Fruit fly (Drosophila melanogaster) whole organism, embryonic: ENCODE measurements around the gene Obp73a.

Source experiments
- Abd-B ChIP-seq: fragments of 200-800 bp; sonication (Bioruptor generic); optimal IDR thresholded peaks from 2 replicates; lab custom pipeline; 2018; ENCODE audit warnings: missing biosample characterization, mild to moderate bottlenecking, missing genetic modification characterization, moderate library complexity
- Blimp-1 ChIP-seq: fragments of 200-800 bp; sonication (Bioruptor generic); optimal IDR thresholded peaks from 3 replicates; lab custom pipeline; 2018; ENCODE audit warnings: missing biosample characterization, missing genetic modification characterization, mild to moderate bottlenecking, moderate library complexity, missing genetic modification reagents
- CG10543 ChIP-seq: fragments of 200-800 bp; sonication (Bioruptor generic); optimal IDR thresholded peaks from 3 replicates; lab custom pipeline; 2017; ENCODE audit warnings: missing biosample characterization, mild to moderate bottlenecking, missing genetic modification characterization, moderate library complexity
- CG10979 ChIP-seq: fragments of 200-800 bp; sonication (Bioruptor generic); optimal IDR thresholded peaks from 2 replicates; lab custom pipeline; 2018; ENCODE audit warnings: missing biosample characterization, mild to moderate bottlenecking, missing genetic modification characterization, moderate library complexity
- CG12299 ChIP-seq: fragments of 200-800 bp; sonication (Bioruptor generic); optimal IDR thresholded peaks from 2 replicates; lab custom pipeline; 2018; ENCODE audit warnings: missing biosample characterization, mild to moderate bottlenecking, missing genetic modification characterization
- CG14441 ChIP-seq: fragments of 200-800 bp; sonication (Bioruptor generic); IDR thresholded peaks from 2 replicates; pipeline ENCODE4 v1.3.6; 2022; ENCODE audit warnings: missing biosample characterization, missing genetic modification characterization
- CG15479 ChIP-seq: fragments of 200-800 bp; sonication (Bioruptor generic); optimal IDR thresholded peaks from 3 replicates; lab custom pipeline; 2019; ENCODE audit warnings: missing biosample characterization, mild to moderate bottlenecking, missing genetic modification characterization, moderate library complexity
- CG17829 ChIP-seq: fragments of 200-800 bp; optimal IDR thresholded peaks from 2 replicates; lab custom pipeline; 2019; ENCODE audit warnings: missing biosample characterization, mild to moderate bottlenecking, missing genetic modification characterization, moderate library complexity
- CG2120 ChIP-seq: fragments of 200-800 bp; sonication (Bioruptor generic); optimal IDR thresholded peaks from 3 replicates; lab custom pipeline; 2016; ENCODE audit warnings: missing biosample characterization, missing genetic modification characterization
- CG2199 ChIP-seq: fragments of 200-800 bp; sonication (Bioruptor generic); IDR thresholded peaks from 3 replicates; pipeline ENCODE4 v1.3.6; 2022; ENCODE audit warnings: missing biosample characterization, missing genetic modification characterization
- CG31388 ChIP-seq: fragments of 200-800 bp; sonication (Bioruptor generic); optimal IDR thresholded peaks from 2 replicates; lab custom pipeline; 2016; ENCODE audit warnings: missing biosample characterization, missing genetic modification characterization
- CG3995 ChIP-seq: fragments of 200-800 bp; sonication (Bioruptor generic); optimal IDR thresholded peaks from 3 replicates; lab custom pipeline; 2016; ENCODE audit warnings: missing biosample characterization, missing genetic modification characterization
- CG6254 ChIP-seq: fragments of 200-800 bp; sonication (Bioruptor generic); optimal IDR thresholded peaks from 3 replicates; lab custom pipeline; 2017; ENCODE audit warnings: mild to moderate bottlenecking, missing biosample characterization, missing genetic modification reagents, missing genetic modification characterization
- CG7839 ChIP-seq: fragments of 200-800 bp; sonication (Bioruptor generic); optimal IDR thresholded peaks from 3 replicates; lab custom pipeline; 2018; ENCODE audit warnings: missing biosample characterization, mild to moderate bottlenecking, missing genetic modification characterization, moderate library complexity
- CG8944 ChIP-seq: fragments of 200-800 bp; sonication (Bioruptor generic); optimal IDR thresholded peaks from 3 replicates; lab custom pipeline; 2016; ENCODE audit warnings: missing biosample characterization, missing genetic modification characterization
- CG9876 ChIP-seq: fragments of 200-800 bp; sonication (Bioruptor generic); optimal IDR thresholded peaks from 2 replicates; lab custom pipeline; 2016; ENCODE audit warnings: missing biosample characterization, missing genetic modification characterization
- CHES-1-like ChIP-seq: fragments of 200-800 bp; sonication (Bioruptor generic); optimal IDR thresholded peaks from 2 replicates; lab custom pipeline; 2016; ENCODE audit warnings: missing biosample characterization, missing genetic modification characterization
- CTCF ChIP-seq: fragments of 200-800 bp; sonication (Bioruptor generic); optimal IDR thresholded peaks from 2 replicates; lab custom pipeline; 2017; ENCODE audit warnings: missing biosample characterization, mild to moderate bottlenecking, missing genetic modification characterization, moderate library complexity
- Dp ChIP-seq: fragments of 200-800 bp; sonication (Bioruptor generic); optimal IDR thresholded peaks from 2 replicates; lab custom pipeline; 2018; ENCODE audit warnings: missing biosample characterization, mild to moderate bottlenecking, missing genetic modification characterization, moderate library complexity
- Gsc ChIP-seq: fragments of 200-800 bp; sonication (Bioruptor generic); IDR thresholded peaks from 2 replicates; pipeline ENCODE4 v1.3.6; 2022; ENCODE audit warnings: missing biosample characterization, missing genetic modification characterization
- HHEX ChIP-seq: fragments of 200-800 bp; sonication (Bioruptor generic); optimal IDR thresholded peaks from 3 replicates; lab custom pipeline; 2017; ENCODE audit warnings: missing biosample characterization, mild to moderate bottlenecking, missing genetic modification characterization, missing genetic modification reagents
- MBD-R2 ChIP-seq: fragments of 200-800 bp; sonication (Bioruptor generic); IDR thresholded peaks from 2 replicates; pipeline ENCODE4 v1.3.6; 2022; ENCODE audit warnings: missing biosample characterization, missing genetic modification characterization
- MESR4 ChIP-seq: fragments of 200-800 bp; sonication (Bioruptor generic); optimal IDR thresholded peaks from 2 replicates; lab custom pipeline; 2018; ENCODE audit warnings: missing biosample characterization, mild to moderate bottlenecking, missing genetic modification characterization, moderate library complexity
- Med ChIP-seq: fragments of 200-800 bp; sonication (Bioruptor generic); peaks from one replicate; lab custom pipeline; 2016; ENCODE audit warnings: missing biosample characterization, missing genetic modification characterization, mild to moderate bottlenecking, inconsistent platforms, moderate library complexity
- Sox102F ChIP-seq: fragments of 200-800 bp; sonication (Bioruptor generic); optimal IDR thresholded peaks from 2 replicates; lab custom pipeline; 2018; ENCODE audit warnings: missing biosample characterization, mild to moderate bottlenecking, missing genetic modification characterization, moderate library complexity
- Vsx1 ChIP-seq: fragments of 200-800 bp; sonication (Bioruptor generic); optimal IDR thresholded peaks from 2 replicates; lab custom pipeline; 2017; ENCODE audit warnings: missing biosample characterization, mild to moderate bottlenecking, missing genetic modification characterization, missing genetic modification reagents
- Xrp1 ChIP-seq: fragments of 200-800 bp; sonication (Bioruptor generic); IDR thresholded peaks from 2 replicates; pipeline ENCODE4 v1.3.6; 2022; ENCODE audit warnings: missing biosample characterization, missing genetic modification characterization
- chinmo ChIP-seq: fragments of 200-800 bp; sonication (Bioruptor generic); IDR thresholded peaks from 4 replicates; pipeline ENCODE4 v1.3.6; 2022; ENCODE audit warnings: missing biosample characterization, missing genetic modification characterization; ENCODE audit not compliant: partially characterized antibody
- ci ChIP-seq: fragments of 200-800 bp; sonication (Bioruptor generic); IDR thresholded peaks from 3 replicates; pipeline ENCODE4 v1.3.6; 2022; ENCODE audit warnings: missing biosample characterization, missing genetic modification characterization
- da ChIP-seq: fragments of 200-800 bp; sonication (Bioruptor generic); optimal IDR thresholded peaks from 2 replicates; lab custom pipeline; 2016; ENCODE audit warnings: missing biosample characterization, missing genetic modification characterization
- dan ChIP-seq: fragments of 200-800 bp; sonication (Bioruptor generic); IDR thresholded peaks from 2 replicates; pipeline ENCODE4 v1.3.6; 2022; ENCODE audit warnings: missing biosample characterization, missing genetic modification characterization
- esg ChIP-seq: fragments of 200-800 bp; sonication (Bioruptor generic); conservative IDR thresholded peaks from 2 replicates; pipeline ENCODE4 v1.3.6; 2022; ENCODE audit warnings: missing biosample characterization, missing genetic modification characterization
- fru ChIP-seq: fragments of >200 bp; optimal IDR thresholded peaks from 2 replicates; lab custom pipeline; 2017
- gro ChIP-seq: fragments of 200-800 bp; sonication (Bioruptor generic); optimal IDR thresholded peaks from 2 replicates; lab custom pipeline; 2016; ENCODE audit warnings: missing biosample characterization, missing genetic modification characterization
- ham ChIP-seq: fragments of 200-800 bp; sonication (Bioruptor generic); IDR thresholded peaks from 2 replicates; pipeline ENCODE4 v1.3.6; 2022; ENCODE audit warnings: missing biosample characterization, missing genetic modification characterization
- insv ChIP-seq, 2 experiments: fragments of 200-800 bp; sonication (Bioruptor generic); optimal IDR thresholded peaks; 3 replicates each; lab custom pipeline; 2016 to 2018; ENCODE audit warnings: missing biosample characterization in 2 of 2, missing genetic modification characterization in 2 of 2
- lab ChIP-seq: fragments of 200-800 bp; sonication (Bioruptor generic); optimal IDR thresholded peaks from 3 replicates; lab custom pipeline; 2017; ENCODE audit warnings: missing biosample characterization, missing genetic modification characterization, mild to moderate bottlenecking, moderate library complexity, missing genetic modification reagents
- lbe ChIP-seq: fragments of 200-800 bp; sonication (Bioruptor generic); optimal IDR thresholded peaks from 2 replicates; lab custom pipeline; 2016; ENCODE audit warnings: missing biosample characterization, mild to moderate bottlenecking, missing genetic modification characterization
- maf-S ChIP-seq: fragments of 200-800 bp; sonication (Bioruptor generic); optimal IDR thresholded peaks from 2 replicates; lab custom pipeline; 2016; ENCODE audit warnings: missing biosample characterization, missing genetic modification characterization
- pan ChIP-seq, 4 experiments: fragments of >200 bp in 3 of 4; fragments of 200-800 bp in 1 of 4; sonication (Bioruptor generic) in 1 of 4; optimal IDR thresholded peaks in 3 of 4; IDR thresholded peaks in 1 of 4; 2 replicates each; pipeline versions ENCODE4 v1.3.6 to Lab custom; 2017 to 2022; ENCODE audit warnings: missing biosample characterization in 2 of 4, missing genetic modification characterization in 2 of 4, mixed read lengths in 1 of 4
- prd ChIP-seq, 3 experiments: fragments of >200 bp in 2 of 3; fragments of 200-800 bp in 1 of 3; sonication (Bioruptor generic) in 1 of 3; optimal IDR thresholded peaks in 2 of 3; IDR thresholded peaks in 1 of 3; 2 replicates in 2 of 3; 3 replicates in 1 of 3; pipeline versions ENCODE4 v1.3.6 to Lab custom; 2017 to 2022; ENCODE audit warnings: missing biosample characterization in 1 of 3, missing genetic modification characterization in 1 of 3
- run ChIP-seq: fragments of 200-800 bp; sonication (Bioruptor generic); optimal IDR thresholded peaks from 3 replicates; lab custom pipeline; 2018; ENCODE audit warnings: missing biosample characterization, mild to moderate bottlenecking, missing genetic modification characterization
- sens ChIP-seq: fragments of 200-800 bp; sonication (Bioruptor generic); peaks from one replicate; lab custom pipeline; 2016; ENCODE audit warnings: missing biosample characterization, missing genetic modification characterization
- sr ChIP-seq: fragments of 200-800 bp; sonication (Bioruptor generic); IDR thresholded peaks from 3 replicates; pipeline ENCODE4 v1.3.6; 2022; ENCODE audit warnings: missing biosample characterization, missing genetic modification characterization
- tna ChIP-seq: fragments of 200-800 bp; sonication (Bioruptor generic); IDR thresholded peaks from 2 replicates; pipeline ENCODE4 v1.3.6; 2022; ENCODE audit warnings: missing biosample characterization, missing genetic modification characterization; ENCODE audit not compliant: partially characterized antibody
- toy ChIP-seq: fragments of 200-800 bp; sonication (Bioruptor generic); IDR thresholded peaks from 2 replicates; pipeline ENCODE4 v1.3.6; 2022; ENCODE audit warnings: missing biosample characterization, missing genetic modification characterization
- tx ChIP-seq: fragments of 200-800 bp; sonication (Bioruptor generic); optimal IDR thresholded peaks from 2 replicates; lab custom pipeline; 2016; ENCODE audit warnings: missing biosample characterization, missing genetic modification characterization
- vvl ChIP-seq: fragments of 200-800 bp; sonication (Bioruptor generic); IDR thresholded peaks from 2 replicates; pipeline ENCODE4 v1.3.6; 2022; ENCODE audit warnings: missing biosample characterization, missing genetic modification characterization
- zen ChIP-seq: fragments of 200-800 bp; sonication (Bioruptor generic); optimal IDR thresholded peaks from 3 replicates; lab custom pipeline; 2018; ENCODE audit warnings: missing biosample characterization, mild to moderate bottlenecking, missing genetic modification characterization, moderate library complexity

Gene Obp73a

dm6 chr3L:16957534-16958396 is 13.6 kb downstream of the Obp73a start, which contains the start of gene Cpr73D:
Gene Cpr73D (minus strand): TSS chr3L:16957689.
- no peak for TF ChIP-seq dan (GFP tag; lab: Robert Waterston, UW)
- TF ChIP-seq CG12299: no peak
- no peak for TF ChIP-seq run (tag; lab: Kevin White, UChicago)
- TF ChIP-seq gro (GFP tag; lab: Kevin White, UChicago): no peak
- TF ChIP-seq CG7839 (tag; lab: Kevin White, UChicago): no peak
- no peak for TF ChIP-seq fru (lab: Kevin White, UChicago)
- TF ChIP-seq pan (optimal IDR thresholded peaks at IDR 0.05; lab: Kevin White, UChicago): no peak
- TF ChIP-seq pan (GFP tag; optimal IDR thresholded peaks at IDR 0.05 in 1 of 2, IDR thresholded peaks at IDR 0.05 in 1 of 2): peak in 1 of 2 experiments; percentile 7
- no peak for TF ChIP-seq maf-S
- TF ChIP-seq CG14441 (GFP tag; lab: Robert Waterston, UW): no peak
- no peak for TF ChIP-seq CG17829 (tag; lab: Kevin White, UChicago)
- TF ChIP-seq CHES-1-like: no peak
- TF ChIP-seq zen (tag; lab: Kevin White, UChicago): no peak
- no peak for TF ChIP-seq HHEX (GFP tag; lab: Kevin White, UChicago)
- no peak for TF ChIP-seq CG6254 (GFP tag; lab: Kevin White, UChicago)
- TF ChIP-seq Sox102F (GFP tag; lab: Kevin White, UChicago): no peak
- TF ChIP-seq CG10543: no peak
- no peak for TF ChIP-seq Abd-B (GFP tag; lab: Kevin White, UChicago)
- peak; percentile 70 for TF ChIP-seq sens (GFP tag; lab: Kevin White, UChicago)
- no peak for TF ChIP-seq da (GFP tag; lab: Kevin White, UChicago)
- TF ChIP-seq Blimp-1 (GFP tag; lab: Kevin White, UChicago): no peak
- no peak for TF ChIP-seq MBD-R2 (GFP tag; lab: Robert Waterston, UW)
- TF ChIP-seq lbe (GFP tag; lab: Kevin White, UChicago): no peak
- no peak for TF ChIP-seq insv (GFP tag; optimal IDR thresholded peaks at IDR 0.05; lab: Kevin White, UChicago)
- TF ChIP-seq tx (GFP tag; lab: Kevin White, UChicago): no peak
- 0 out of 3 replicates have a peak, but pooled peaks have one; percentile 36 for TF ChIP-seq ci (GFP tag; lab: Robert Waterston, UW)
- peak; percentile 92; the same call in 2 of the 3 replicates for TF ChIP-seq CG2199
- TF ChIP-seq vvl: no peak
- peak; percentile 69 for TF ChIP-seq Med
- TF ChIP-seq lab (GFP tag; lab: Kevin White, UChicago): no peak
- no peak for TF ChIP-seq CG9876 (GFP tag; lab: Kevin White, UChicago)
- no peak for TF ChIP-seq Dp
- peak; percentile 57 for TF ChIP-seq Vsx1 (GFP tag; lab: Kevin White, UChicago)
- TF ChIP-seq CG3995 (GFP tag; lab: Kevin White, UChicago): no peak
- TF ChIP-seq prd (optimal IDR thresholded peaks at IDR 0.05; lab: Kevin White, UChicago): no peak
- TF ChIP-seq prd (GFP tag; IDR thresholded peaks at IDR 0.05; lab: Robert Waterston, UW): peak; percentile 30; the same call in 1 of the 3 replicates
- TF ChIP-seq CG31388 (GFP tag; lab: Kevin White, UChicago): no peak
- no peak for TF ChIP-seq toy (GFP tag; lab: Robert Waterston, UW)
- TF ChIP-seq sr (GFP tag; lab: Robert Waterston, UW): no peak
- 0 out of 4 replicates have a peak, but pooled peaks have one; percentile 1 for TF ChIP-seq chinmo (GFP tag; lab: Robert Waterston, UW)
- TF ChIP-seq CTCF: no peak
- no peak for TF ChIP-seq tna
- TF ChIP-seq CG15479 (GFP tag; lab: Kevin White, UChicago): no peak
- TF ChIP-seq esg: no peak
- TF ChIP-seq ham (GFP tag; lab: Robert Waterston, UW): no peak
- TF ChIP-seq MESR4 (GFP tag; lab: Kevin White, UChicago): no peak
- no peak for TF ChIP-seq CG10979 (tag; lab: Kevin White, UChicago)
- TF ChIP-seq Gsc: no peak
- no peak for TF ChIP-seq Xrp1 (GFP tag; lab: Robert Waterston, UW)
- TF ChIP-seq CG8944 (GFP tag; lab: Kevin White, UChicago): no peak
- TF ChIP-seq CG2120: no peak
